Worm (Caenorhabditis elegans) whole organism, L1 larva: ENCODE measurements around the gene cls-1.

ENCODE experiments used
- alr-1 ChIP-seq: fragments of 200-800 bp; sonication (Bioruptor generic); optimal IDR thresholded peaks from 2 replicates; lab custom pipeline; 2018; ENCODE audit warnings: borderline replicate concordance, mild to moderate bottlenecking, missing genetic modification characterization, missing compliant biosample characterization
- blmp-1 ChIP-seq: fragments of 150-350 bp; optimal IDR thresholded peaks from 2 replicates; lab custom pipeline; 2014; ENCODE audit warnings: missing biosample characterization, missing genetic modification characterization
- ceh-63 ChIP-seq: fragments of 200-800 bp; sonication (Bioruptor generic); optimal IDR thresholded peaks from 2 replicates; lab custom pipeline; 2018; ENCODE audit warnings: mild to moderate bottlenecking, missing genetic modification characterization, missing compliant biosample characterization
- ceh-82 ChIP-seq, 3 experiments: fragments of 150-350 bp in 1 of 3; sonication (generic microtip) in 2 of 3; optimal IDR thresholded peaks; 2 replicates each; lab custom pipeline; 2014 to 2017; ENCODE audit warnings: missing biosample characterization in 3 of 3, missing genetic modification characterization in 3 of 3
- ceh-88 ChIP-seq: fragments of 200-800 bp; sonication (Bioruptor generic); IDR thresholded peaks from 2 replicates; pipeline ENCODE4 v1.3.6; 2022; ENCODE audit warnings: missing genetic modification characterization, missing compliant biosample characterization
- ces-1 ChIP-seq: fragments of 150-350 bp; optimal IDR thresholded peaks from 2 replicates; lab custom pipeline; 2014; ENCODE audit warnings: missing biosample characterization, missing genetic modification reagents, missing genetic modification characterization
- efl-3 ChIP-seq: fragments of 200-800 bp; sonication (Bioruptor generic); optimal IDR thresholded peaks from 2 replicates; lab custom pipeline; 2018; ENCODE audit warnings: mild to moderate bottlenecking, missing genetic modification characterization, missing compliant biosample characterization
- egl-13 ChIP-seq: sonication (generic microtip); optimal IDR thresholded peaks from 2 replicates; lab custom pipeline; 2016; ENCODE audit warnings: missing genotype, missing genetic modification reagents, missing genetic modification characterization, missing compliant biosample characterization
- fkh-10 ChIP-seq: sonication (generic microtip); optimal IDR thresholded peaks from 2 replicates; lab custom pipeline; 2017; ENCODE audit warnings: missing biosample characterization, missing genetic modification reagents, missing genetic modification characterization
- fkh-4 ChIP-seq: sonication (generic microtip); optimal IDR thresholded peaks from 2 replicates; lab custom pipeline; 2016; ENCODE audit warnings: missing compliant biosample characterization, missing genetic modification characterization, borderline replicate concordance
- hlh-17 ChIP-seq: fragments of 200-800 bp; sonication (Bioruptor generic); optimal IDR thresholded peaks from 2 replicates; lab custom pipeline; 2018; ENCODE audit warnings: missing genetic modification characterization, mild to moderate bottlenecking, missing compliant biosample characterization, moderate library complexity, borderline replicate concordance
- irx-1 ChIP-seq: sonication (generic microtip); optimal IDR thresholded peaks from 2 replicates; lab custom pipeline; 2016; ENCODE audit warnings: missing genetic modification characterization, missing compliant biosample characterization
- jun-1 ChIP-seq: fragments of 150-350 bp; optimal IDR thresholded peaks from 2 replicates; lab custom pipeline; 2014; ENCODE audit warnings: missing biosample characterization, missing genetic modification reagents, missing genetic modification characterization
- lin-13 ChIP-seq: fragments of 150-350 bp; optimal IDR thresholded peaks from 2 replicates; lab custom pipeline; 2014; ENCODE audit warnings: missing biosample characterization, missing genetic modification reagents, missing genetic modification characterization
- lin-14 ChIP-seq: fragments of 200-800 bp; sonication (Bioruptor generic); optimal IDR thresholded peaks from 2 replicates; lab custom pipeline; 2018; ENCODE audit warnings: mild to moderate bottlenecking, missing genetic modification characterization, moderate library complexity, missing compliant biosample characterization
- lin-15B ChIP-seq: fragments of 150-350 bp; sonication (generic microtip); optimal IDR thresholded peaks from 3 replicates; lab custom pipeline; 2014; ENCODE audit warnings: missing biosample characterization, missing genetic modification characterization
- lir-3 ChIP-seq: sonication (generic microtip); optimal IDR thresholded peaks from 2 replicates; lab custom pipeline; 2016; ENCODE audit warnings: mild to moderate bottlenecking, missing genetic modification characterization, moderate library complexity, missing compliant biosample characterization; ENCODE audit not compliant: poor library complexity
- lsy-2 ChIP-seq, 2 experiments: fragments of 150-350 bp; optimal IDR thresholded peaks; 2 replicates each; lab custom pipeline; 2014; ENCODE audit warnings: missing biosample characterization in 2 of 2, missing genetic modification characterization in 2 of 2
- mab-9 ChIP-seq: fragments of 200-800 bp; sonication (Bioruptor generic); IDR thresholded peaks from 2 replicates; pipeline ENCODE4 v1.3.6; 2022; ENCODE audit warnings: missing genetic modification reagents, missing genetic modification characterization, missing compliant biosample characterization
- mef-2 ChIP-seq: fragments of 150-350 bp; optimal IDR thresholded peaks from 2 replicates; lab custom pipeline; 2014; ENCODE audit warnings: missing biosample characterization, missing genetic modification characterization
- nhr-237 ChIP-seq: fragments of 150-350 bp; optimal IDR thresholded peaks from 2 replicates; lab custom pipeline; 2014; ENCODE audit warnings: missing biosample characterization, missing genetic modification characterization
- nhr-28 ChIP-seq: fragments of 150-350 bp; optimal IDR thresholded peaks from 2 replicates; lab custom pipeline; 2014; ENCODE audit warnings: missing biosample characterization, missing genetic modification characterization
- nhr-47 ChIP-seq: sonication (generic microtip); optimal IDR thresholded peaks from 2 replicates; lab custom pipeline; 2016; ENCODE audit warnings: mild to moderate bottlenecking, missing genetic modification characterization, moderate library complexity, missing compliant biosample characterization
- nhr-71 ChIP-seq: sonication (generic microtip); optimal IDR thresholded peaks from 2 replicates; lab custom pipeline; 2016; ENCODE audit warnings: mild to moderate bottlenecking, missing genetic modification characterization, moderate library complexity, missing compliant biosample characterization
- nhr-76 ChIP-seq: sonication (generic microtip); optimal IDR thresholded peaks from 2 replicates; lab custom pipeline; 2017; ENCODE audit warnings: missing biosample characterization, missing genetic modification characterization
- nhr-85 ChIP-seq: sonication (generic microtip); peaks from one replicate; lab custom pipeline; 2016; ENCODE audit warnings: missing genetic modification characterization, inconsistent platforms, missing compliant biosample characterization
- rnt-1 ChIP-seq: sonication (generic microtip); optimal IDR thresholded peaks from 2 replicates; lab custom pipeline; 2016; ENCODE audit warnings: mild to moderate bottlenecking, missing genetic modification characterization, moderate library complexity, missing compliant biosample characterization
- snpc-4 ChIP-seq: fragments of 150-350 bp; optimal IDR thresholded peaks from 2 replicates; lab custom pipeline; 2014; ENCODE audit warnings: missing biosample characterization, missing genetic modification characterization
- snu-23 ChIP-seq: sonication (generic microtip); optimal IDR thresholded peaks from 2 replicates; lab custom pipeline; 2016; ENCODE audit warnings: missing genetic modification characterization, missing compliant biosample characterization
- sup-37 ChIP-seq: fragments of 200-800 bp; sonication (Bioruptor generic); optimal IDR thresholded peaks from 2 replicates; lab custom pipeline; 2018; ENCODE audit warnings: mild to moderate bottlenecking, missing genetic modification characterization, missing compliant biosample characterization
- tbx-2 ChIP-seq: sonication (generic microtip); optimal IDR thresholded peaks from 2 replicates; lab custom pipeline; 2016; ENCODE audit warnings: missing genetic modification characterization, missing compliant biosample characterization
- unc-130 ChIP-seq: fragments of 150-350 bp; optimal IDR thresholded peaks from 2 replicates; lab custom pipeline; 2017; ENCODE audit warnings: missing biosample characterization, missing genetic modification characterization, inconsistent platforms
- unc-30 ChIP-seq: sonication (generic microtip); optimal IDR thresholded peaks from 2 replicates; lab custom pipeline; 2017; ENCODE audit warnings: missing biosample characterization, missing genetic modification characterization
- unc-62 ChIP-seq: fragments of 150-350 bp; optimal IDR thresholded peaks from 2 replicates; lab custom pipeline; 2014; ENCODE audit warnings: missing biosample characterization, missing genetic modification reagents, missing genetic modification characterization
- unc-98 ChIP-seq: fragments of 200-800 bp; sonication (Bioruptor generic); IDR thresholded peaks from 2 replicates; pipeline ENCODE4 v1.3.6; 2022; ENCODE audit warnings: missing genetic modification characterization, missing compliant biosample characterization
- vab-15 ChIP-seq: sonication (generic microtip); optimal IDR thresholded peaks from 2 replicates; lab custom pipeline; 2017; ENCODE audit warnings: missing genotype, mild to moderate bottlenecking, missing genetic modification characterization, missing compliant biosample characterization
- zip-4 ChIP-seq: fragments of 200-800 bp; sonication (Bioruptor generic); optimal IDR thresholded peaks from 2 replicates; lab custom pipeline; 2018; ENCODE audit warnings: mild to moderate bottlenecking, missing genetic modification characterization, moderate library complexity, missing compliant biosample characterization

cls-1 gene

DNA sequence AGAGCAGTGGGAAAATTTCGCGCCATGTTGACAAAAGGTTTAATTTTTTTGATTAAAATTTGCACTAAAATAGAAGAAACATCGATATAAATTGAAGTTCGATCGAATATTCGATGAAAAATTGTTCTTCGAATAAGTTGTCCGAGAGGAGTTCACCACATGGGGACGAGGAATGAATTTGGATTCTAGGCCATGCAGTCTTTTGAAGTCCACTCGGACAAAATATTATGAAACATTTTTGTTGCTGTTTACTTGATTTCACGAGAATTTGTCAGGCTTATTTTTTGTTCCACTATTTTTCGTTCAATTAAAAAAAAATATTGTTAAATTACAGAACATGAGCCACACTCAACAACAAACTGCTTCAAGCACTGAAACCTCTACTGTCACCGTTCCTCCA, 12.7 kb downstream of the cls-1 start, which contains the start of the genes cux-7 and C07H6.2 (continued):
- TF ChIP-seq nhr-47 (tag; lab: Kevin White, UChicago) (peak; percentile 98), lin-15B (peak; percentile 95), vab-15 (tag; lab: Kevin White, UChicago) (peak; percentile 94), ceh-88 (peak; percentile 89), tbx-2 (peak; percentile 99), jun-1 (peak; percentile 89)

- TF ChIP-seq lsy-2 (tag; optimal IDR thresholded peaks at IDR 0.05; lab: Kevin White, UChicago), result no peak
- TF ChIP-seq mef-2 (tag; lab: Kevin White, UChicago), result no peak
- TF ChIP-seq nhr-76 (tag; lab: Kevin White, UChicago), result no peak
- no peak for TF ChIP-seq alr-1 (tag; lab: Kevin White, UChicago)
- TF ChIP-seq fkh-4 (tag; lab: Kevin White, UChicago), result no peak
- no peak for TF ChIP-seq vab-15 (tag; lab: Kevin White, UChicago)
- TF ChIP-seq hlh-17 (GFP tag; lab: Kevin White, UChicago), result no peak
- TF ChIP-seq nhr-71, result no peak
- TF ChIP-seq nhr-237 (tag; lab: Kevin White, UChicago), result no peak
- TF ChIP-seq ces-1 (GFP tag; lab: Kevin White, UChicago), result no peak
- TF ChIP-seq fkh-10 (GFP tag; lab: Kevin White, UChicago), result no peak
- TF ChIP-seq lir-3 (tag; lab: Kevin White, UChicago), result no peak
- TF ChIP-seq mab-9 (GFP tag; lab: Robert Waterston, UW), result no peak
- no peak for TF ChIP-seq unc-30 (tag; lab: Kevin White, UChicago)
- TF ChIP-seq lin-14 (GFP tag; lab: Kevin White, UChicago), result no peak
- TF ChIP-seq efl-3, result no peak
- TF ChIP-seq ceh-82 (tag; optimal IDR thresholded peaks at IDR 0.05; lab: Kevin White, UChicago), result no peak
- TF ChIP-seq irx-1, result no peak
These were observed 13.2 kb downstream of the cls-1 start, which contains the start of gene lig-4 for ce11 chrIII:7521163-7521562. lig-4 (plus strand) TSS chrIII:7521463.

DNA sequence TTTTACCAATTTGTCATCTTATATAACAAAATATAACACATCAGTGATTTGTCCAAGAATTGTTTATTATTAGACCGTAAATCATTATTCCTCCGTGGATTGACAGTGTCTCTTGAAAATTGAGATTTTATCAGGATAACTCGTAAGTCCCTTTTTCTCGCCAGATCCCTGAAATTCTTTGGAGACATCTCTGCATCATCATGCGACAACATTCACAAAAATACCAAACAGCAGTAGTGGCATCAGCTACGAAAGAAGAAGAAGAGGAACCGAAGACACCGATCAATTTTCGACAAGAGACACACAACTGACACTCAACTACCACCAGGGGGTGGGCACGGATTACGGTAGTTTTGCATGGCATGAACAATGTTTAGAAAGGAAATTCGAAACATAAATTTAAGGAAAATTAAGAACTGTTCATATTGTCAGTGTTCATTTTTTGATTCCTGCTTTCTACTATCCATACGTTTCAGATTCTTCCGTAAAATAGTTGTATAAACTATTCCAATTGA, 16.9 kb downstream of the cls-1 start:
- TF ChIP-seq lin-13 (GFP tag; lab: Kevin White, UChicago) (no peak), snu-23 (peak; percentile 15), unc-130 (tag; lab: Kevin White, UChicago) (peak; percentile 16), fkh-4 (tag; lab: Kevin White, UChicago) (no peak), zip-4 (GFP tag; lab: Kevin White, UChicago) (no peak), nhr-85 (peak; percentile 69), nhr-71 (peak; percentile 41), egl-13 (tag; lab: Kevin White, UChicago) (no peak), lin-14 (GFP tag; lab: Kevin White, UChicago) (peak; percentile 39), rnt-1 (tag; lab: Kevin White, UChicago) (peak; percentile 49), lsy-2 (tag; optimal IDR thresholded peaks at IDR 0.05; lab: Kevin White, UChicago) (peak; percentile 47 to 92), sup-37 (no peak), alr-1 (tag; lab: Kevin White, UChicago) (no peak)
- TF ChIP-seq, all 84 proteins: peak for 7

ce11 chrIII:7526974-7527466, 19.0 kb downstream of the cls-1 start:
- TF ChIP-seq lsy-2 (tag; optimal IDR thresholded peaks at IDR 0.05; lab: Kevin White, UChicago) (peak in 1 of 2 experiments; percentile 61), irx-1 (no peak), nhr-85 (peak; percentile 33), rnt-1 (tag; lab: Kevin White, UChicago) (peak; percentile 15), unc-98 (GFP tag; lab: Robert Waterston, UW) (no peak), nhr-47 (tag; lab: Kevin White, UChicago) (no peak), unc-62 (no peak), blmp-1 (tag; lab: Kevin White, UChicago) (peak; percentile 10), snpc-4 (tag; lab: Kevin White, UChicago) (no peak), ceh-63 (GFP tag; lab: Kevin White, UChicago) (no peak), nhr-28 (tag; lab: Kevin White, UChicago) (no peak)
